Worm (Caenorhabditis elegans): Measurements from ENCODE around the gene Y51H7C.7.
A peak's percentile ranks its signal among the peaks of the same experiment; 100 is the strongest.

The Y51H7C.7 gene

DNA sequence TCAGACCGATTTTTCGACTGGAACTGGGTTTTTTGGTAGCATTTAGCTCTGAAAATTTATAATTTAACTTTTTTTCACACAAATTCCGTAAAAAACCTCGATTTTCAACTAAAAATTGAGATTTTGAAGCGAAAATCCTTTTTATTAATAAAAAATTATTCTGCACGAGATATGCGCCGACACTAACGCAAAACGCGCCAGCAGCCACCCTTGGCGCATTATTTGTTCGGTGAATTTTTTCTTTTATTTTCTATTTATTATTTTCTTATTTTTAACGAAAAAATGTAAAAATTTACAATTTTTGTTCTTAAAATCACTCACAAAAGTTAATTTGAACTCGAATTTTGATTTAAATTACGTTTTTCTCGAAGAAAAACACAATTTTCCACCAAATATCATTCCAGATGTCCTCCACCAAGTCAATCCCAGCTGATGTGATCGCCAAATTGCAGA lies at the start of gene Y51H7C.7 (continued):
- TF ChIP-seq lin-26 (GFP tag; IDR thresholded peaks at IDR 0.05) (no peak), T07F8.4 (tag; optimal IDR thresholded peaks at IDR 0.05) (no peak)

DNA sequence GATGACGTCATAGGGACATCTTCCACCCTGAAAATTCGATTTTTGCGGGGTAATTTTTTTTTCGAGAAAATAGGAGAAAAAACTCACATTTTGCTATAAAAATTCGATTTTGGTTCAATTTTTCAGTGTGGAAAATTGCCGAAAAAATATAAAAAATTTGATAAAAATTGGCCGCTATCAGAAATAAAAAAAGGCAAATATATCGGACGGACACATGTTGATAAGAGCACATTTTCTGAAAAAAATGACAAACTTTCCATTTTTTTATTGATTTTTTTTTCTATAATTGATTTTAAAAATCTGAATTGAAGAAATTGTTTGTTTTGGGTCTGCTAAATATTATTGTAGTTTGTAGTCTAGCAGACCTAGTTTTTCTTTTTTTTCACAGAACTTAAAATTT lies 46.9 kb upstream of the Y51H7C.7 start, which contains the start of gene C13A10.1:
C13A10.1 (minus strand) TSS at position 170 of the 400 bp plus-strand sequence.
- TF ChIP-seq hlh-12 (tag; optimal IDR thresholded peaks at IDR 0.05) (no peak), lin-35 (GFP tag; optimal IDR thresholded peaks at IDR 0.05) (no peak), nhr-80 (tag; optimal IDR thresholded peaks at IDR 0.05) (peak; percentile 11), pha-4 (tag; optimal IDR thresholded peaks at IDR 0.05) (no peak)

DNA sequence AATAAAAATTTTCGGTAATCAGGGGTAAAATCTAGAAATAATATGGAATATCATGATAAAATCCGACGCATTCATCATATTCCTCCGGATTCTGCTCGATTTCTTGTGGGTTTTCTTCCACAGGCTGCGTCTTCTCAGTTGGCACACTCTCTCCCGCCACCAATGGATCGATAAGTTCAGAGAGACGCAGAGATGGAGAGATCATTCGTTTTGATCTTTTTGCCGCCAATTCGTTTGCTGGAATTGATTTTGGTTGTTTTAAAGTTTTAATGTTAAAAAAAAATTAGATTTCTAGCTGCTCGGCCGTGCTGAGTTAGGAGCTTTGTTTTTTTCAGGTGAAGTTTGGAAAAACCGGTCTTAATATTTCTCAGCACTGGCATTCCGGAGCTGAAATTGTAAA lies 45.1 kb upstream of the Y51H7C.7 start:
- TF ChIP-seq nhr-90 (tag; optimal IDR thresholded peaks at IDR 0.05) = no peak
- TF ChIP-seq F22D6.2 (tag; optimal IDR thresholded peaks at IDR 0.05) = no peak
- no peak for TF ChIP-seq egrh-3 (GFP tag; IDR thresholded peaks at IDR 0.05)
- TF ChIP-seq him-1 (tag; optimal IDR thresholded peaks at IDR 0.05) = no peak
- no peak for TF ChIP-seq snpc-1.3 (tag; optimal IDR thresholded peaks at IDR 0.05; ENCODE audit: insufficient read depth)
- no peak for TF ChIP-seq lin-26 (GFP tag; IDR thresholded peaks at IDR 0.05)
- TF ChIP-seq tlf-1 (GFP tag; optimal IDR thresholded peaks at IDR 0.05) = no peak
- TF ChIP-seq lir-1 (GFP tag; conservative IDR thresholded peaks at IDR 0.05) = no peak
- no peak for TF ChIP-seq F37B4.10 (GFP tag; IDR thresholded peaks at IDR 0.05)
- no peak for TF ChIP-seq lsy-27 (tag; optimal IDR thresholded peaks at IDR 0.05; ENCODE audit: borderline replicate concordance, insufficient read depth)
- TF ChIP-seq K11D2.4 (GFP tag; IDR thresholded peaks at IDR 0.05) = no peak
- TF ChIP-seq snpc-3.4 (tag; optimal IDR thresholded peaks at IDR 0.05) = no peak
- TF ChIP-seq zim-3 (tag; optimal IDR thresholded peaks at IDR 0.05) = no peak
- no peak for TF ChIP-seq Y79H2A.3 (GFP tag; conservative IDR thresholded peaks at IDR 0.05)

DNA sequence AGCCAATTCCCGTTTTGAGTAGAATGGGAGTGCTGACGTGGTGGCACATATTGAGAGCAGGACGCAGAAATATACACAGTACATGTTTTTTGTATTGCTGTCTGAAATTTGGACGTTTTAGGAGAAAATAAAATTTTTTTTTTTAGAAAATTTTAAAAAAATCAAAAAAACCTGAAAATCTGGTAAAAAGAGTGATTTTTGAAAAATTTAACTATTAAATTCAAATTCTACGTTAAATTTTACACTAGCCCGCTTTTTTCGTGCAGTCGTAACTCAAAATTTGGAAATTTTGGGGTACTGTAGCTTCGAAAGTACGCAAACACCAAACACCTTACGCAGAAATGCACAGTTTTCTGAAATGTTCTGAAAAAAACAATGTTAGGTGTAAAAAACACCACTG lies 44.5 kb upstream of the Y51H7C.7 start, which contains the start of gene C13A10.2:
C13A10.2 (minus strand) TSS at position 101 of the 400 bp plus-strand sequence.
- TF ChIP-seq unc-130 (GFP tag; optimal IDR thresholded peaks at IDR 0.05) (no peak), lsl-1 (GFP tag; optimal IDR thresholded peaks at IDR 0.05) (peak; percentile 28)

DNA sequence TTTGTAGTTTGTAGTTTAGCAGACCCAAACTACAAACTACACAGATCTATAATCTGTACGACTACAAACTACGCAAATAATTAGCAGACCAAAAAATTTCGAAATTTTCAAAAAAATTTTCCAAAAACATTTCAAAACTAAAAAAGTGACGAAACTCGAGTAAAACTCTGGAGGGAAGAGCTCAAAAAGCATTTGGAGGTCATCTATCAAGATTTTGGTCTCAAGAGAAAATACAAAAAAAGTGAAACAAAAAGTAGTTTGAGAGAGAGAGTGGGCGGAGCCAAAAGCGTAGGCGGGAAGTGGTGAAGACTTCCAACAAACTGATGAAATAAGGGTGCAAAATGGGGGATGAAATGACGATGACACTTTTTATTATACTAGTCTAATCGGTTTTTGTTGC lies 42.1 kb upstream of the Y51H7C.7 start:
- TF ChIP-seq madf-6 (GFP tag; IDR thresholded peaks at IDR 0.05) (no peak), tlf-1 (GFP tag; optimal IDR thresholded peaks at IDR 0.05) (no peak)

DNA sequence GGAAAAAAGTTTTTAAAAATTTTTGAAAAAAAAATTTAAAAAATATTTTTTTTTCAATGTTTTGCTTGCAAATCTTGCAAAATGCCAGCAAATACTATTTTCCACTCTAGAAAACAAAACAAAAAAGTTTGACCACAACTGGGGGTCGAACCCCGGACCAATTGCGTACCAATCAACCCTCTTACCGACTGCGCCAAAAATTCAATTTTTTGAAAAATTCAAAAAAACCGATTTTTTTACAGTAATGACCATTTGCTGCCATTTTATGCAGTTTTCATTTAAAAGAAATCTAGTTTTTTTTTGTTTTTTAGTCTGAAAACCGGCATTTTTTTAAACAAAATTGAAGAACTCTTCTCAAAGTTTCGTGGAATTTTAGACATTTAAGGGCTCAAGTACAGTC lies 39.9 kb upstream of the Y51H7C.7 start:
- TF ChIP-seq D2030.7 (GFP tag; IDR thresholded peaks at IDR 0.05) (no peak), ceh-100 (GFP tag; IDR thresholded peaks at IDR 0.05) (no peak), rpc-1 (optimal IDR thresholded peaks at IDR 0.05) (peak; percentile 26), rpc-1 (tag; optimal IDR thresholded peaks at IDR 0.05) (peak; percentile 60), tbp1 (GFP tag; optimal IDR thresholded peaks at IDR 0.05) (peak; percentile 51), T26A5.8 (tag; optimal IDR thresholded peaks at IDR 0.05) (no peak), unc-130 (GFP tag; optimal IDR thresholded peaks at IDR 0.05) (no peak), nhr-27 (tag; optimal IDR thresholded peaks at IDR 0.05) (no peak), xnd-1 (tag; optimal IDR thresholded peaks at IDR 0.05) (no peak), let-607 (tag; optimal IDR thresholded peaks at IDR 0.05) (no peak), hrde-1 (tag; optimal IDR thresholded peaks at IDR 0.05; ENCODE audit: borderline replicate concordance) (no peak), mes-4 (tag; optimal IDR thresholded peaks at IDR 0.05) (no peak)
